Fruit fly (Drosophila melanogaster) whole organism, pupa: ENCODE data around the gene Fer1HCH.

Experiments used
- CG12605 ChIP-seq: fragments of 200-800 bp; sonication (Bioruptor generic); IDR thresholded peaks from 2 replicates; pipeline ENCODE4 v1.3.6; 2022; ENCODE audit warnings: missing biosample characterization, missing genetic modification characterization
- EcR ChIP-seq: fragments of 200-800 bp; sonication (Bioruptor generic); optimal IDR thresholded peaks from 3 replicates; lab custom pipeline; 2019; ENCODE audit warnings: missing biosample characterization, missing genetic modification characterization, mild to moderate bottlenecking, moderate library complexity, missing genetic modification reagents
- Snoo ChIP-seq: fragments of 200-800 bp; sonication (Bioruptor generic); optimal IDR thresholded peaks from 3 replicates; lab custom pipeline; 2017; ENCODE audit warnings: missing biosample characterization, mild to moderate bottlenecking, missing genetic modification characterization, inconsistent platforms
- rn ChIP-seq: fragments of 200-800 bp; sonication (Bioruptor generic); IDR thresholded peaks from 2 replicates; pipeline ENCODE4 v1.3.6; 2022; ENCODE audit warnings: missing biosample characterization, missing genetic modification characterization

- no peak for TF ChIP-seq Snoo (tag; lab: Kevin White, UChicago)
- TF ChIP-seq rn (GFP tag; lab: Robert Waterston, UW), result no peak
- TF ChIP-seq CG12605 (GFP tag; lab: Robert Waterston, UW), result no peak
- TF ChIP-seq EcR (GFP tag; lab: Kevin White, UChicago), result no peak
These were observed 4.0 kb upstream of the Fer1HCH start for dm6 chr3R:30391950-30392349.
